Fruit fly (Drosophila melanogaster) whole organism, wandering third instar larva: Measurements from ENCODE around the gene CG13766.

Experiments used
- Abd-B ChIP-seq: fragments of >200 bp; optimal IDR thresholded peaks from 2 replicates; lab custom pipeline; 2017; ENCODE audit warnings: missing biosample characterization, missing genetic modification characterization
- Myc ChIP-seq: fragments of >200 bp; optimal IDR thresholded peaks from 2 replicates; lab custom pipeline; 2017
- dmrt93B ChIP-seq: fragments of 200-800 bp; sonication (Bioruptor generic); optimal IDR thresholded peaks from 2 replicates; lab custom pipeline; 2018; ENCODE audit warnings: missing biosample characterization, mild to moderate bottlenecking, missing genetic modification characterization
- pan ChIP-seq: fragments of >200 bp; optimal IDR thresholded peaks from 2 replicates; lab custom pipeline; 2017
- usp ChIP-seq: fragments of >200 bp; optimal IDR thresholded peaks from 2 replicates; lab custom pipeline; 2017; ENCODE audit warnings: missing biosample characterization, missing genetic modification characterization

DNA sequence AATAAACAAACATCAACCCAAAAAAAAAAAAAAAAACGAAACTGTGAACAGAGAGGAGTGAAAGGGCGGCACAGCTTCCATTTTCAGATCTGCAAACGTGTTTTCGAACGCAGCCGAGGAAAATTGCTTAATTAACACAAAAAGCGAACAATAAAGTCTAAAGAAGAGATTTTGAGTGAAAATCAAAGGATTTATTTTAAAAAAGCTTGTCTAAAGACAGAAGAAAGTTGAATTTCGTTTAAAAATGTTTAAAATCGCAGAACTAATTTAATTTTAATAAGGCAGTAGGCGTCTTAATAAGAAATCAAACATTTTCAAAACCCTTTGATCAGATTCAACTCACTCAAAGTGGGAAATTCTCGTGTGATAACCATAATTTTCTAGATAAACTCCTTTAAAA lies 6.8 kb downstream of the CG13766 start, which contains the start of gene COX5BL:
- no peak for TF ChIP-seq pan (lab: Kevin White, UChicago)
- TF ChIP-seq Abd-B (GFP tag; lab: Kevin White, UChicago) = no peak
- TF ChIP-seq dmrt93B = no peak
- TF ChIP-seq Myc (lab: Kevin White, UChicago) = no peak
- no peak for TF ChIP-seq usp (GFP tag; lab: Kevin White, UChicago)
